ENCODE assay signal across 3 worm cellular contexts in the genomic region with DNA sequence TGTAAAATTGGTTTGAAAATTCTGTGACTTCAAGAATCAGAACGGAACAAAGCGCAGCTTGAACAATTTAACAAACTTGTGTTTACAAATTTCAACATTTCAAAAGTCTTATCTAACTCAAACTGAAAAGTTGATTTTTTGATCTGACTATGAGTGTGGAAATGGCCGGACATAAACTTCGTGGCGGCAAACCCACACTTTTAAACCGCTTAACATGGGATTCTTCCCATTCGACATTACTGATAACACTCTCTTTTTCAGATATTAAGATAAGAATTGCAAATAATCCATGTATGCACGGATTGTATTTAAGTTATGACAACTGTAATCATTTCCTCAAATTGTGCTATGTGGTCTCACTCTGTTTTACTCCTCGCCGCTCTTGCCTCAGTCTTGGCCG.
TF ChIP-seq lines count a peak whose summit lies in the region.

clec-42 (plus strand) TSS at position 285 of the 400 bp plus-strand sequence.

TF ChIP-seq in whole organism, L1 larva, 84 proteins besides CTCF, POLR2A, EP300 and RAD21:
- TF ChIP-seq nhr-28 (tag; optimal IDR thresholded peaks at IDR 0.05; lab: Kevin White, UChicago), result no peak
- TF ChIP-seq efl-1 (optimal IDR thresholded peaks at IDR 0.05; lab: Kevin White, UChicago), result no peak
- TF ChIP-seq efl-1 (GFP tag; optimal IDR thresholded peaks at IDR 0.05 in 1 of 2; lab: Kevin White, UChicago), result peak in 1 of 2 experiments; percentile 8
- TF ChIP-seq mef-2 (tag; optimal IDR thresholded peaks at IDR 0.05; lab: Kevin White, UChicago), result no peak
- TF ChIP-seq ceh-88 (GFP tag; IDR thresholded peaks at IDR 0.05; lab: Robert Waterston, UW), result no peak
- peak; percentile 2 for TF ChIP-seq nhr-90 (tag; optimal IDR thresholded peaks at IDR 0.05; lab: Kevin White, UChicago; ENCODE audit: poor library complexity)
- TF ChIP-seq elt-2 (tag; optimal IDR thresholded peaks at IDR 0.05; lab: Kevin White, UChicago), result peak; percentile 88
TF ChIP-seq in whole organism, L1 larva: peak in this region for 3.

TF ChIP-seq in whole organism, L3 larva, 47 proteins besides CTCF, POLR2A, EP300 and RAD21:
- TF ChIP-seq ceh-16 (tag; optimal IDR thresholded peaks at IDR 0.05; lab: Kevin White, UChicago) (no peak), daf-12 (tag; optimal IDR thresholded peaks at IDR 0.05; lab: Kevin White, UChicago) (no peak), sea-2 (GFP tag; optimal IDR thresholded peaks at IDR 0.05; lab: Kevin White, UChicago) (no peak), lin-15B (tag; optimal IDR thresholded peaks at IDR 0.05; lab: Kevin White, UChicago) (no peak), nhr-237 (tag; optimal IDR thresholded peaks at IDR 0.05; lab: Kevin White, UChicago) (no peak), zag-1 (tag; optimal IDR thresholded peaks at IDR 0.05; lab: Kevin White, UChicago) (no peak), unc-39 (tag; optimal IDR thresholded peaks at IDR 0.05; lab: Kevin White, UChicago) (no peak), egl-27 (tag; optimal IDR thresholded peaks at IDR 0.05; lab: Kevin White, UChicago) (no peak), skn-1 (tag; optimal IDR thresholded peaks at IDR 0.05; lab: Kevin White, UChicago) (no peak), pha-4 (tag; optimal IDR thresholded peaks at IDR 0.05; lab: Kevin White, UChicago) (no peak), ceh-28 (tag; optimal IDR thresholded peaks at IDR 0.05; lab: Kevin White, UChicago) (no peak), nhr-11 (tag; optimal IDR thresholded peaks at IDR 0.05; lab: Kevin White, UChicago) (no peak), tbx-2 (tag; optimal IDR thresholded peaks at IDR 0.05; lab: Kevin White, UChicago) (no peak), mml-1 (tag; optimal IDR thresholded peaks at IDR 0.05; lab: Kevin White, UChicago) (no peak), pqm-1 (tag; optimal IDR thresholded peaks at IDR 0.05; lab: Kevin White, UChicago) (peak; percentile 31), elt-2 (tag; optimal IDR thresholded peaks at IDR 0.05; lab: Kevin White, UChicago) (peak; percentile 79), eor-1 (tag; optimal IDR thresholded peaks at IDR 0.05; lab: Kevin White, UChicago) (no peak), fkh-2 (tag; optimal IDR thresholded peaks at IDR 0.05; lab: Kevin White, UChicago) (no peak), lin-39 (tag; optimal IDR thresholded peaks at IDR 0.05; lab: Kevin White, UChicago) (no peak), mdl-1 (tag; optimal IDR thresholded peaks at IDR 0.05; lab: Kevin White, UChicago) (no peak), nhr-76 (tag; optimal IDR thresholded peaks at IDR 0.05; lab: Kevin White, UChicago) (no peak), egl-5 (tag; optimal IDR thresholded peaks at IDR 0.05; lab: Kevin White, UChicago) (no peak), jun-1 (tag; optimal IDR thresholded peaks at IDR 0.05; lab: Kevin White, UChicago) (peak; percentile 1), elt-3 (tag; optimal IDR thresholded peaks at IDR 0.05; lab: Kevin White, UChicago) (no peak)

TF ChIP-seq in whole organism, L4 larva, 104 proteins besides CTCF, POLR2A, EP300 and RAD21:
- TF ChIP-seq nhr-28 (tag; optimal IDR thresholded peaks at IDR 0.05; lab: Kevin White, UChicago) (peak; percentile 38), pqm-1 (tag; optimal IDR thresholded peaks at IDR 0.05; lab: Kevin White, UChicago) (peak; percentile 35), lin-13 (GFP tag; optimal IDR thresholded peaks at IDR 0.05; lab: Kevin White, UChicago) (no peak)

Comparison
In these comparisons a context has a peak if more than half of its experiments do, and no peak if none do; other contexts are left out.
1. Of the 29 proteins assayed by ChIP-seq in both whole organism, L4 larva and whole organism, L1 larva: peak only in whole organism, L4 larva: nhr-28 and pqm-1; only in whole organism, L1 larva: none; in both: none; in neither: 27.